Fruit fly (Drosophila melanogaster) whole organism, wandering third instar larva: ENCODE results near the gene ATPsynE.

Source experiments
- Abd-B ChIP-seq: fragments of >200 bp; optimal IDR thresholded peaks from 2 replicates; lab custom pipeline; 2017; ENCODE audit warnings: missing biosample characterization, missing genetic modification characterization
- CG32264 ChIP-seq: fragments of 200-800 bp; sonication (Bioruptor generic); optimal IDR thresholded peaks from 2 replicates; lab custom pipeline; 2016; ENCODE audit warnings: missing biosample characterization, missing genetic modification characterization
- CG9705 ChIP-seq: fragments of 200-800 bp; sonication (Bioruptor generic); optimal IDR thresholded peaks from 2 replicates; lab custom pipeline; 2018; ENCODE audit warnings: missing biosample characterization, mild to moderate bottlenecking, missing genetic modification characterization
- CrebA ChIP-seq: fragments of 200-800 bp; sonication (Bioruptor generic); optimal IDR thresholded peaks from 2 replicates; lab custom pipeline; 2016; ENCODE audit warnings: missing biosample characterization, mild to moderate bottlenecking, missing genetic modification characterization, borderline replicate concordance
- Dfd ChIP-seq: fragments of >200 bp; optimal IDR thresholded peaks from 2 replicates; lab custom pipeline; 2017; ENCODE audit warnings: missing biosample characterization, missing genetic modification characterization
- GATAd ChIP-seq: sonication (Bioruptor generic); optimal IDR thresholded peaks from 2 replicates; lab custom pipeline; 2016; ENCODE audit warnings: missing biosample characterization, missing genetic modification characterization
- HLH106 ChIP-seq: fragments of 200-800 bp; optimal IDR thresholded peaks from 3 replicates; lab custom pipeline; 2019; ENCODE audit warnings: missing biosample characterization, mild to moderate bottlenecking, missing genetic modification characterization, moderate library complexity
- Hnf4 ChIP-seq: fragments of 200-800 bp; sonication (Bioruptor generic); optimal IDR thresholded peaks from 2 replicates; lab custom pipeline; 2016; ENCODE audit warnings: missing biosample characterization, mild to moderate bottlenecking, missing genetic modification characterization
- Hr83 ChIP-seq: fragments of 200-300 bp; sonication (Bioruptor generic); optimal IDR thresholded peaks from 2 replicates; lab custom pipeline; 2016; ENCODE audit warnings: missing biosample characterization, mild to moderate bottlenecking, missing genetic modification characterization, moderate library complexity; ENCODE audit not compliant: poor library complexity, severe bottlenecking
- Jra ChIP-seq: sonication (Bioruptor generic); optimal IDR thresholded peaks from 2 replicates; lab custom pipeline; 2016; ENCODE audit warnings: missing biosample characterization, missing genetic modification characterization
- Myc ChIP-seq: fragments of >200 bp; optimal IDR thresholded peaks from 2 replicates; lab custom pipeline; 2017
- N ChIP-seq: fragments of >200 bp; optimal IDR thresholded peaks from 2 replicates; lab custom pipeline; 2018; ENCODE audit warnings: missing biosample characterization, missing external identifiers, missing genetic modification characterization
- OdsH ChIP-seq: fragments of 200-800 bp; sonication (Bioruptor generic); optimal IDR thresholded peaks from 2 replicates; lab custom pipeline; 2016; ENCODE audit warnings: missing biosample characterization, mild to moderate bottlenecking, missing genetic modification characterization
- Rel ChIP-seq, 2 experiments: fragments of 200-800 bp; sonication (Bioruptor generic) in 1 of 2; optimal IDR thresholded peaks; 2 replicates in 1 of 2; 3 replicates in 1 of 2; lab custom pipeline; 2016 to 2019; ENCODE audit warnings: mild to moderate bottlenecking in 2 of 2, missing biosample characterization in 2 of 2, missing genetic modification characterization in 2 of 2, moderate library complexity in 1 of 2
- Sp1 ChIP-seq: fragments of 200-800 bp; sonication (Bioruptor generic); optimal IDR thresholded peaks from 3 replicates; lab custom pipeline; 2019; ENCODE audit warnings: missing biosample characterization, mild to moderate bottlenecking, missing genetic modification characterization, moderate library complexity
- Vsx2 ChIP-seq: fragments of 200-300, 225-300 bp; sonication (Bioruptor generic); optimal IDR thresholded peaks from 2 replicates; lab custom pipeline; 2018; ENCODE audit warnings: missing biosample characterization, missing genetic modification characterization; ENCODE audit not compliant: partially characterized antibody
- br ChIP-seq: fragments of 200-800 bp; sonication (Bioruptor generic); optimal IDR thresholded peaks from 2 replicates; lab custom pipeline; 2016; ENCODE audit warnings: missing biosample characterization, missing genetic modification characterization
- brk ChIP-seq: fragments of 200-800 bp; sonication (Bioruptor generic); optimal IDR thresholded peaks from 2 replicates; lab custom pipeline; 2016; ENCODE audit warnings: missing biosample characterization, mild to moderate bottlenecking, missing genetic modification characterization
- dl ChIP-seq, 2 experiments: fragments of 175-275, 200-275 bp in 1 of 2; fragments of 200-275 bp in 1 of 2; sonication (Bioruptor generic); optimal IDR thresholded peaks; lab custom pipeline; 2018; ENCODE audit warnings: mild to moderate bottlenecking in 2 of 2, missing biosample characterization in 2 of 2, missing genetic modification characterization in 2 of 2, moderate library complexity in 2 of 2; ENCODE audit not compliant: partially characterized antibody in 2 of 2, insufficient read depth in 1 of 2
- ey ChIP-seq: fragments of 200-800 bp; sonication (Bioruptor generic); optimal IDR thresholded peaks from 2 replicates; lab custom pipeline; 2016; ENCODE audit warnings: missing biosample characterization, missing genetic modification characterization
- foxo ChIP-seq, 2 experiments: fragments of 200-800 bp; sonication (Bioruptor generic); optimal IDR thresholded peaks; 2 replicates in 1 of 2; 3 replicates in 1 of 2; lab custom pipeline; 2016 to 2017; ENCODE audit warnings: missing biosample characterization in 2 of 2, missing genetic modification characterization in 2 of 2
- fru ChIP-seq: fragments of 200-800 bp; sonication (Bioruptor generic); optimal IDR thresholded peaks from 3 replicates; lab custom pipeline; 2016; ENCODE audit warnings: missing biosample characterization, mild to moderate bottlenecking, missing genetic modification characterization
- h ChIP-seq: fragments of 200-800 bp; sonication (Bioruptor generic); optimal IDR thresholded peaks from 3 replicates; lab custom pipeline; 2016; ENCODE audit warnings: missing biosample characterization, mild to moderate bottlenecking, missing genetic modification characterization
- jim ChIP-seq: fragments of 175-275, 200-325 bp; sonication (Bioruptor generic); optimal IDR thresholded peaks from 2 replicates; lab custom pipeline; 2016; ENCODE audit warnings: missing biosample characterization, mild to moderate bottlenecking, missing genetic modification characterization
- lola ChIP-seq: fragments of >200 bp; optimal IDR thresholded peaks from 2 replicates; lab custom pipeline; 2017; ENCODE audit warnings: missing biosample characterization, missing genetic modification characterization
- pan ChIP-seq: fragments of >200 bp; optimal IDR thresholded peaks from 2 replicates; lab custom pipeline; 2017
- psq ChIP-seq: fragments of 200-800 bp; sonication (Bioruptor generic); optimal IDR thresholded peaks from 3 replicates; lab custom pipeline; 2017; ENCODE audit warnings: missing biosample characterization, mild to moderate bottlenecking, missing genetic modification characterization, moderate library complexity
- rgr ChIP-seq: fragments of 200-800 bp; sonication (Bioruptor generic); optimal IDR thresholded peaks from 3 replicates; lab custom pipeline; 2016; ENCODE audit warnings: missing biosample characterization, mild to moderate bottlenecking, missing genetic modification characterization
- sv ChIP-seq: fragments of 200-800 bp; sonication (Bioruptor generic); optimal IDR thresholded peaks from 3 replicates; lab custom pipeline; 2016; ENCODE audit warnings: missing biosample characterization, missing genetic modification characterization
- tai ChIP-seq: sonication (Bioruptor generic); optimal IDR thresholded peaks from 2 replicates; lab custom pipeline; 2016; ENCODE audit warnings: missing biosample characterization, missing genetic modification characterization
- usp ChIP-seq: fragments of >200 bp; optimal IDR thresholded peaks from 2 replicates; lab custom pipeline; 2017; ENCODE audit warnings: missing biosample characterization, missing genetic modification characterization
- woc ChIP-seq: sonication (Bioruptor generic); optimal IDR thresholded peaks from 2 replicates; lab custom pipeline; 2016; ENCODE audit warnings: missing biosample characterization, mild to moderate bottlenecking, missing genetic modification characterization

The ATPsynE gene

DNA sequence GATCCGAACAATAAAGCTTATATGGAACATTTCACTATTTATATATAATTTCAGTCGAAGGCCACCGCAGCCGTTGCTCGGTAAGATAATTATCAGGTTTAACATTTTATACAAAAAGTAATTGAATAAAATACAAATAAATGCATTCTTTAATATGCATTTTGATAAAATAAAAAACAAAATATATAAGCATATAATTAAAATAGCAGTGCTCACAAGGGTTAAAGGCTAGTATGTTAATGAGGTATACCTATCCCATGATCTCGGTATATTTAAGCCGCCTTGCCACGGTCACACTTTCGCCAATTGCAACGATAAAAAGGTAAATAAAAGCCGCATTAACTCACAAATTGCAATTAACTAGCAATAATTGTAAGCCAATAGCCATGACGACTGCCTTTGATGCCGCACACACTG is 17.9 kb upstream of the ATPsynE start, which contains the start of gene Polr2I (continued):
- TF ChIP-seq tai, result no peak

DNA sequence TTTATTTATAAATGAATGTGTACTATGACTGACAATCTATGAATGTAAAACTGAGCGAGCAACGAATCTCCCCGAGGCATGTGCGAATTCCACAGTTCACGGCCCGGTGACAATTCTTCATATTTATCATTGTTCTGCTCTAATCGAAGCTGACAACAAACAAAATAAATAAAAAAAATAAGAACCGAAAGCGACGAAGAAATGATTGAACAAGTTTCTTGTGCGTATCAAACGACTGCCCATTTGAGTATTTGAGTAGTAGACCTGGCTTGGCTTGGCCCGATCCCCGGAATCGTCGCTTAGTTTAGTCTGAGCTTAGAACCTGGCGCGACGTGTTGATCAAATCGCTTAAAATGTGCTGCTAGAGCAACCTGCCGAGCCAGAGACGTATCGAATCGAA is 16.7 kb upstream of the ATPsynE start, which contains the start of gene CG31321:
Gene CG31321 (plus strand): TSS at position 301 of the 400 bp plus-strand sequence.
- no peak for TF ChIP-seq lola (GFP tag; lab: Kevin White, UChicago)
- no peak for TF ChIP-seq jim (GFP tag; lab: Kevin White, UChicago)
- no peak for TF ChIP-seq dl (GFP tag; optimal IDR thresholded peaks at IDR 0.05; lab: Kevin White, UChicago; ENCODE audit: insufficient read depth in 1 of 2, partially characterized antibody in 2 of 2)

DNA sequence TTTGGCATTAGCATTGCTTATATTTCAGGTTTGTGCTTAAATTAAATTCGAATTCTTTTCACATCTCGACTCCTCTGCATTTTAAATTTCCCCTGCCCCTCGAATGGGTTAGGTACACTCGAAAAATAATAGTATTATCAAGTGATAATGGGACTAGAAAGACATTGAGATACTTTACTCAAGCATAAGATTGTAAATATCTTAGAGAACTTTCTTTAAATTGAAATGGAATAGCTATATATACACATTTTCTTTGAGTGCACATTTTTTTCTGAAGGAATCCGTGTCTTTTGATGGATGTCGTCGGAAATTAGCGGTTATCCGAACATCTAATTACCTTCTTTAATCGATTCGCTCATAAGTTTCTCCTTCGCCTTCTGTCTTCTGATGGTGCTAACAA is 15.7 kb upstream of the ATPsynE start:
- TF ChIP-seq Sp1 (GFP tag; lab: Kevin White, UChicago), result peak; percentile 42
- peak; percentile 53 for TF ChIP-seq HLH106
- no peak for TF ChIP-seq usp (GFP tag; lab: Kevin White, UChicago)
- peak; percentile 61 for TF ChIP-seq h (GFP tag; lab: Kevin White, UChicago)
- peak; percentile 8 for TF ChIP-seq OdsH (GFP tag; lab: Kevin White, UChicago)
- TF ChIP-seq foxo (GFP tag; optimal IDR thresholded peaks at IDR 0.05; lab: Kevin White, UChicago), result peak in 1 of 2 experiments; percentile 60
- peak; percentile 48 for TF ChIP-seq rgr
- no peak for TF ChIP-seq Jra
- no peak for TF ChIP-seq CG9705
- TF ChIP-seq GATAd (GFP tag; lab: Kevin White, UChicago), result peak; percentile 14
- TF ChIP-seq psq (GFP tag; lab: Kevin White, UChicago), result no peak
- TF ChIP-seq ey (GFP tag; lab: Kevin White, UChicago), result peak; percentile 47

DNA sequence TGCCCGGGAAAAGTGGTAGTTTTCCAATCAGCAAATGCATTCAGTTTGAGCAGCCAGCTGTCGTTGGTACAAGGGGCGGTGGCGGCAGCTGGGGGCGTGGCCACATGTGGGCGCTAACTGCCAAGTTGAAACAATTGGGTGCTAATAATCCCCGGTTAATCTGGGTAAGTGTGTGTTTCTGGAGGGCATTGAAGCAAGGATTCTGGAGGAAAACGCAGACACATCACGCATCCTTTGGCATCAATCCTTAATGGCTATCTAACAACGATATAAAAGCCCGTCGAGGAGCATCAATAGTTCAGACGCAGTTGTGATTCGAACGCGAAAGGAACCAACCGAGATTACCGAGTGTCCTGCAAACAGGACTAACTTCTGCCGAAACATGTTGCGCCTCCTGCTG is 12.2 kb upstream of the ATPsynE start, which contains the start of gene Crz:
Gene Crz (plus strand): TSS at position 301 of the 400 bp plus-strand sequence.
- TF ChIP-seq CrebA, result no peak
- TF ChIP-seq HLH106, result no peak
- TF ChIP-seq brk (GFP tag; lab: Kevin White, UChicago), result no peak
- no peak for TF ChIP-seq fru (GFP tag; lab: Kevin White, UChicago)
- TF ChIP-seq rgr, result no peak
- TF ChIP-seq lola (GFP tag; lab: Kevin White, UChicago), result no peak
- TF ChIP-seq dl (GFP tag; optimal IDR thresholded peaks at IDR 0.05; lab: Kevin White, UChicago; ENCODE audit: insufficient read depth in 1 of 2, partially characterized antibody in 2 of 2), result no peak
- no peak for TF ChIP-seq psq (GFP tag; lab: Kevin White, UChicago)
- no peak for TF ChIP-seq Jra
- TF ChIP-seq CG32264, result no peak
- no peak for TF ChIP-seq N (GFP tag; lab: Kevin White, UChicago)
- no peak for TF ChIP-seq ey (GFP tag; lab: Kevin White, UChicago)
- no peak for TF ChIP-seq Vsx2
- no peak for TF ChIP-seq br (GFP tag; lab: Kevin White, UChicago)
- no peak for TF ChIP-seq Sp1 (GFP tag; lab: Kevin White, UChicago)
- TF ChIP-seq, all 38 proteins: peak for 0

DNA sequence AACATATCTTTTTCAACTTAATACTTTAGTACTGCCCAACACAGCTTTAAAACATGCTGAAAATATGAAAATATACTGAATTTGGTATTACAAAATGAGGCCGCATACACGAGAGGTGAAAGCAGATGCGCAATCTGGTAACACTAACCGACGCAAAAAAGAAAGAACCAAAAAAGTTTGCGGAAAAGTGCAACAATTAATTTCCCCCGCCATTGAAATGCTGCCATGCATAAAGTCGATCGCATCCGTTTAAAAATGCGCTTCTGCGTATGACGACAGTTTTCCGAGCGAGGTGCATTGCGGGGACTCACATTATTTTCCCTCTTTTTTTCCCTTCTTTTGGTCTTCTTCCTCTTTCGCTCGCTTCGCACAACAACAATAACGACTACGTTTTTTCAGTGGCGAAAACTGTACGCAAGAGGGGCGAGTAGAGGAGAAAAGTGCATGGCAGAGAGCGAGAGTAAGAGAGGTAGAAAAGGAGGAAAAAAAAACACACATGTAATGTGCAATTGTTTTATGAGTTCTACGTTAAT is 10.8 kb upstream of the ATPsynE start, which contains the start of gene Set8:
Gene Set8 (plus strand): TSS at position 127 of the 533 bp plus-strand sequence.
- TF ChIP-seq ey (GFP tag; lab: Kevin White, UChicago), result no peak
- peak; percentile 96 for TF ChIP-seq psq (GFP tag; lab: Kevin White, UChicago)
- no peak for TF ChIP-seq br (GFP tag; lab: Kevin White, UChicago)
- TF ChIP-seq Dfd (GFP tag; lab: Kevin White, UChicago), result no peak
- no peak for TF ChIP-seq Sp1 (GFP tag; lab: Kevin White, UChicago)
- TF ChIP-seq foxo (GFP tag; optimal IDR thresholded peaks at IDR 0.05; lab: Kevin White, UChicago), result no peak
- no peak for TF ChIP-seq woc (GFP tag; lab: Kevin White, UChicago)
- no peak for TF ChIP-seq Myc (lab: Kevin White, UChicago)
- no peak for TF ChIP-seq Hr83 (GFP tag; lab: Kevin White, UChicago)
- TF ChIP-seq fru (GFP tag; lab: Kevin White, UChicago), result no peak
- peak; percentile 93 for TF ChIP-seq jim (GFP tag; lab: Kevin White, UChicago)
- TF ChIP-seq pan (lab: Kevin White, UChicago), result no peak
- no peak for TF ChIP-seq HLH106
- TF ChIP-seq Hnf4, result no peak
- no peak for TF ChIP-seq Abd-B
- TF ChIP-seq tai, result no peak
- no peak for TF ChIP-seq Rel (GFP tag; optimal IDR thresholded peaks at IDR 0.05; lab: Kevin White, UChicago)
- TF ChIP-seq Rel (tag; optimal IDR thresholded peaks at IDR 0.05; lab: Kevin White, UChicago), result peak; percentile 97
- TF ChIP-seq lola (GFP tag; lab: Kevin White, UChicago), result no peak
- no peak for TF ChIP-seq OdsH (GFP tag; lab: Kevin White, UChicago)
- no peak for TF ChIP-seq N (GFP tag; lab: Kevin White, UChicago)
- TF ChIP-seq sv (GFP tag; lab: Kevin White, UChicago), result no peak
